Comparison of ENCODE assay signal across 3 fruit fly cellular contexts in the genomic region with DNA sequence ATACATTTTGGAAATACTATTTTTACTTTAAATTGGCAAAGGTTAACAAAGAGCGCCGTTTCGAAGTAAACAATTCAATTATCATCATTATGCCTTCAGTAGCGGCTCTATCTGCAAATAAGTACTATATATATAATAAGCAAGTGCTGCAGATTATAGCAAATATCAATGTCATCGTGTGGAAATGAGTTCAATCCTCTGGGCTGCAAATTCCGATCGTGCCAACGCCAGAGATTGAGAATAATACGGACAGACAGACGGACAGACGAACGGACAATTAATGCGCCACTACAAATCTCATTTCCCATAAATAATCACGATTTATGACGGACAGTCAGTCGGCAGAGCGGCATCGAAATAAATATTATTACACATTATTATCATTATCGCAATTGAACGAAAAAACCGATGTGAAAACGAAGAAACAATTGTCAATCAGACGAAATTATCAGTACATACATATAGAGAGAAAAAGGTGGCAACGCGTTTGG.
TF ChIP-seq lines count a peak whose summit lies in the region.

No protein-coding gene starts in this region.

- no peak for TF ChIP-seq CTCF in whole organism, embryonic (GFP tag; optimal IDR thresholded peaks at IDR 0.05; lab: Kevin White, UChicago)

TF ChIP-seq in whole organism, embryonic, 481 proteins besides CTCF, POLR2A, EP300 and RAD21 (continues in another document):
- TF ChIP-seq Stat92E (GFP tag; optimal IDR thresholded peaks at IDR 0.05; lab: Kevin White, UChicago) = no peak
- TF ChIP-seq sug (tag; optimal IDR thresholded peaks at IDR 0.05; lab: Kevin White, UChicago) = peak; percentile 31
- no peak for TF ChIP-seq bbx (GFP tag; IDR thresholded peaks at IDR 0.05; lab: Robert Waterston, UW; ENCODE audit: partially characterized antibody)
- TF ChIP-seq Bdp1 (GFP tag; optimal IDR thresholded peaks at IDR 0.05; lab: Kevin White, UChicago) = no peak
- no peak for TF ChIP-seq CG18476 (GFP tag; optimal IDR thresholded peaks at IDR 0.05; lab: Kevin White, UChicago)
- TF ChIP-seq CG9609 (GFP tag; optimal IDR thresholded peaks at IDR 0.05; lab: Kevin White, UChicago) = no peak
- no peak for TF ChIP-seq sob (GFP tag; IDR thresholded peaks at IDR 0.05; lab: Robert Waterston, UW)
- TF ChIP-seq CHES-1-like (GFP tag; optimal IDR thresholded peaks at IDR 0.05; lab: Kevin White, UChicago) = no peak
- TF ChIP-seq CG31388 (GFP tag; optimal IDR thresholded peaks at IDR 0.05; lab: Kevin White, UChicago) = no peak
- no peak for TF ChIP-seq Elba2 (GFP tag; optimal IDR thresholded peaks at IDR 0.05; lab: Kevin White, UChicago)
- no peak for TF ChIP-seq CG7839 (tag; optimal IDR thresholded peaks at IDR 0.05; lab: Kevin White, UChicago)
- no peak for TF ChIP-seq ap (GFP tag; IDR thresholded peaks at IDR 0.05; lab: Robert Waterston, UW)
- no peak for TF ChIP-seq CG8944 (GFP tag; optimal IDR thresholded peaks at IDR 0.05; lab: Kevin White, UChicago)
- TF ChIP-seq CG11504 (tag; optimal IDR thresholded peaks at IDR 0.05; lab: Kevin White, UChicago) = no peak
- TF ChIP-seq exex (tag; optimal IDR thresholded peaks at IDR 0.05; lab: Kevin White, UChicago) = peak; percentile 45
- TF ChIP-seq fu2 (GFP tag; optimal IDR thresholded peaks at IDR 0.05; lab: Kevin White, UChicago) = no peak
- TF ChIP-seq CG14710 (tag; optimal IDR thresholded peaks at IDR 0.05; lab: Kevin White, UChicago) = no peak
- TF ChIP-seq cwo (GFP tag; optimal IDR thresholded peaks at IDR 0.05; lab: Kevin White, UChicago) = peak; percentile 14
- TF ChIP-seq lola (GFP tag; optimal IDR thresholded peaks at IDR 0.05; lab: Kevin White, UChicago) = no peak
- no peak for TF ChIP-seq Hr39 (optimal IDR thresholded peaks at IDR 0.05; lab: Kevin White, UChicago)
- peak; percentile 37 for TF ChIP-seq Med (GFP tag; lab: Kevin White, UChicago)
- no peak for TF ChIP-seq Meics (GFP tag; optimal IDR thresholded peaks at IDR 0.05; lab: Kevin White, UChicago)
- no peak for TF ChIP-seq gcm (GFP tag; optimal IDR thresholded peaks at IDR 0.05; lab: Kevin White, UChicago)
- TF ChIP-seq sd (tag; optimal IDR thresholded peaks at IDR 0.05; lab: Kevin White, UChicago) = peak; percentile 12
- peak; percentile 41 for TF ChIP-seq sens (GFP tag; lab: Kevin White, UChicago)
- no peak for TF ChIP-seq Dfd (GFP tag; optimal IDR thresholded peaks at IDR 0.05; lab: Kevin White, UChicago)
- TF ChIP-seq Adf1 (GFP tag; IDR thresholded peaks at IDR 0.05; lab: Robert Waterston, UW) = no peak
- no peak for TF ChIP-seq CG6683 (GFP tag; optimal IDR thresholded peaks at IDR 0.05; lab: Kevin White, UChicago)
- no peak for TF ChIP-seq CG4360 (GFP tag; IDR thresholded peaks at IDR 0.05; lab: Robert Waterston, UW)
- peak; percentile 51 for TF ChIP-seq CG34376 (GFP tag; optimal IDR thresholded peaks at IDR 0.05; lab: Kevin White, UChicago)

TF ChIP-seq in whole organism, prepupa, 60 proteins besides CTCF, POLR2A, EP300 and RAD21:
- no peak for TF ChIP-seq vri (GFP tag; optimal IDR thresholded peaks at IDR 0.05; lab: Kevin White, UChicago)
- TF ChIP-seq CG11762 (GFP tag; optimal IDR thresholded peaks at IDR 0.05; lab: Kevin White, UChicago; ENCODE audit: insufficient read depth) = no peak
- peak; percentile 31 for TF ChIP-seq Eip78C (GFP tag; lab: Kevin White, UChicago)
- TF ChIP-seq svp (GFP tag; lab: Kevin White, UChicago) = peak; percentile 93

TF ChIP-seq in whole organism, pupa, 21 proteins besides CTCF, POLR2A, EP300 and RAD21:
- TF ChIP-seq Pif1B (GFP tag; optimal IDR thresholded peaks at IDR 0.05; lab: Kevin White, UChicago) (no peak), CG15710 (tag; optimal IDR thresholded peaks at IDR 0.05; lab: Kevin White, UChicago) (no peak), EcR (GFP tag; optimal IDR thresholded peaks at IDR 0.05; lab: Kevin White, UChicago) (peak; percentile 71), D1 (tag; optimal IDR thresholded peaks at IDR 0.05; lab: Kevin White, UChicago) (no peak)
